Fruit fly (Drosophila melanogaster) whole organism, prepupa: ENCODE measurements around the gene ben.

Experiments used
- Blimp-1 ChIP-seq: fragments of 200-800 bp; sonication (Bioruptor generic); optimal IDR thresholded peaks from 3 replicates; lab custom pipeline; 2017; ENCODE audit warnings: missing biosample characterization, missing genetic modification characterization, mild to moderate bottlenecking, moderate library complexity, missing genetic modification reagents
- CG10631 ChIP-seq: fragments of 200-800 bp; sonication (Bioruptor generic); optimal IDR thresholded peaks from 2 replicates; lab custom pipeline; 2016; ENCODE audit warnings: missing biosample characterization, missing genetic modification characterization
- CG10669 ChIP-seq: fragments of 200-800 bp; sonication (Bioruptor generic); optimal IDR thresholded peaks from 3 replicates; lab custom pipeline; 2018; ENCODE audit warnings: missing biosample characterization, mild to moderate bottlenecking, missing genetic modification characterization, moderate library complexity
- CG11294 ChIP-seq: fragments of 200-800 bp; sonication (Bioruptor generic); IDR thresholded peaks from 2 replicates; pipeline ENCODE4 v1.3.6; 2022; ENCODE audit warnings: missing biosample characterization, missing genetic modification characterization
- CG11762 ChIP-seq: fragments of 200-800 bp; sonication (Bioruptor generic); optimal IDR thresholded peaks from 3 replicates; lab custom pipeline; 2016; ENCODE audit warnings: missing biosample characterization, missing genetic modification characterization; ENCODE audit not compliant: insufficient read depth
- CG11902 ChIP-seq: fragments of 200-800 bp; sonication (Bioruptor generic); optimal IDR thresholded peaks from 3 replicates; lab custom pipeline; 2016; ENCODE audit warnings: missing biosample characterization, missing genetic modification characterization
- CG15336 ChIP-seq: fragments of 200-800 bp; sonication (Bioruptor generic); IDR thresholded peaks from 2 replicates; pipeline ENCODE4 v1.3.6; 2022; ENCODE audit warnings: missing biosample characterization, missing genetic modification characterization
- CG1621 ChIP-seq: fragments of 200-800 bp; sonication (Bioruptor generic); optimal IDR thresholded peaks from 3 replicates; lab custom pipeline; 2018; ENCODE audit warnings: missing biosample characterization, mild to moderate bottlenecking, missing genetic modification characterization
- CG3032 ChIP-seq: fragments of 200-800 bp; optimal IDR thresholded peaks from 2 replicates; lab custom pipeline; 2019; ENCODE audit warnings: missing biosample characterization, mild to moderate bottlenecking, missing genetic modification characterization, moderate library complexity
- CG31627 ChIP-seq: fragments of 200-800 bp; sonication (Bioruptor generic); optimal IDR thresholded peaks from 3 replicates; lab custom pipeline; 2016; ENCODE audit warnings: missing biosample characterization, missing genetic modification characterization
- CG32006 ChIP-seq: fragments of 200-800 bp; sonication (Bioruptor generic); optimal IDR thresholded peaks from 3 replicates; lab custom pipeline; 2017; ENCODE audit warnings: missing biosample characterization, mild to moderate bottlenecking, missing genetic modification characterization
- CG4318 ChIP-seq: fragments of 200-800 bp; sonication (Bioruptor generic); optimal IDR thresholded peaks from 3 replicates; lab custom pipeline; 2017; ENCODE audit warnings: missing biosample characterization, mild to moderate bottlenecking, missing genetic modification characterization
- CG6163 ChIP-seq: fragments of 200-800 bp; sonication (Bioruptor generic); IDR thresholded peaks from 3 replicates; pipeline ENCODE4 v1.3.6; 2022; ENCODE audit warnings: missing biosample characterization, missing genetic modification characterization
- CG6792 ChIP-seq: fragments of 200-800 bp; sonication (Bioruptor generic); optimal IDR thresholded peaks from 3 replicates; lab custom pipeline; 2016; ENCODE audit warnings: missing biosample characterization, missing genetic modification characterization
- CG6808 ChIP-seq: fragments of 200-800 bp; sonication (Bioruptor generic); optimal IDR thresholded peaks from 3 replicates; lab custom pipeline; 2017; ENCODE audit warnings: missing biosample characterization, missing genetic modification characterization, mild to moderate bottlenecking, moderate library complexity, missing genetic modification reagents
- CG6854 ChIP-seq: fragments of 200-800 bp; sonication (Bioruptor generic); optimal IDR thresholded peaks from 2 replicates; lab custom pipeline; 2017; ENCODE audit warnings: missing biosample characterization, mild to moderate bottlenecking, missing genetic modification characterization
- CG7368 ChIP-seq: fragments of 200-800 bp; sonication (Bioruptor generic); optimal IDR thresholded peaks from 3 replicates; lab custom pipeline; 2016; ENCODE audit warnings: missing biosample characterization, missing genetic modification characterization
- CG8119 ChIP-seq: fragments of 200-800 bp; sonication (Bioruptor generic); IDR thresholded peaks from 3 replicates; pipeline ENCODE4 v1.3.6; 2022; ENCODE audit warnings: missing biosample characterization, missing genetic modification characterization
- CG8319 ChIP-seq: fragments of 200-800 bp; sonication (Bioruptor generic); optimal IDR thresholded peaks from 3 replicates; lab custom pipeline; 2016; ENCODE audit warnings: missing biosample characterization, missing genetic modification characterization
- CG8632 ChIP-seq: fragments of 200-800 bp; sonication (Bioruptor generic); optimal IDR thresholded peaks from 3 replicates; lab custom pipeline; 2016; ENCODE audit warnings: missing biosample characterization, missing genetic modification characterization
- CG9139 ChIP-seq: fragments of 200-800 bp; sonication (Bioruptor generic); optimal IDR thresholded peaks from 3 replicates; lab custom pipeline; 2017; ENCODE audit warnings: missing biosample characterization, mild to moderate bottlenecking, missing genetic modification characterization
- Eip78C ChIP-seq: fragments of 200-800 bp; sonication (Bioruptor generic); peaks from one replicate; lab custom pipeline; 2016; ENCODE audit warnings: missing biosample characterization, missing genetic modification characterization
- Eip93F ChIP-seq: fragments of 200-800 bp; sonication (Bioruptor generic); optimal IDR thresholded peaks from 2 replicates; lab custom pipeline; 2016; ENCODE audit warnings: missing biosample characterization, mild to moderate bottlenecking, missing genetic modification characterization
- Hr38 ChIP-seq: sonication (Bioruptor generic); optimal IDR thresholded peaks from 2 replicates; lab custom pipeline; 2016; ENCODE audit warnings: missing biosample characterization, missing genetic modification characterization
- Hr39 ChIP-seq: fragments of 200-800 bp; sonication (Bioruptor generic); optimal IDR thresholded peaks from 2 replicates; lab custom pipeline; 2016; ENCODE audit warnings: missing biosample characterization, missing genetic modification characterization
- Hr4 ChIP-seq: fragments of 200-800 bp; sonication (Bioruptor generic); optimal IDR thresholded peaks from 3 replicates; lab custom pipeline; 2016; ENCODE audit warnings: missing biosample characterization, missing genetic modification characterization
- Lpt ChIP-seq: fragments of 200-800 bp; sonication (Bioruptor generic); optimal IDR thresholded peaks from 3 replicates; lab custom pipeline; 2016; ENCODE audit warnings: missing biosample characterization, missing genetic modification characterization
- Met ChIP-seq: fragments of 200-800 bp; sonication (Bioruptor generic); optimal IDR thresholded peaks from 3 replicates; lab custom pipeline; 2016; ENCODE audit warnings: missing biosample characterization, missing genetic modification characterization
- OdsH ChIP-seq: fragments of 200-800 bp; sonication (Bioruptor generic); optimal IDR thresholded peaks from 3 replicates; lab custom pipeline; 2016; ENCODE audit warnings: missing biosample characterization, missing genetic modification characterization
- Smox ChIP-seq: fragments of 200-800 bp; sonication (Bioruptor generic); optimal IDR thresholded peaks from 3 replicates; lab custom pipeline; 2016; ENCODE audit warnings: missing biosample characterization, missing genetic modification characterization
- Sox102F ChIP-seq: fragments of 200-800 bp; sonication (Bioruptor generic); optimal IDR thresholded peaks from 2 replicates; lab custom pipeline; 2016; ENCODE audit warnings: missing biosample characterization, mild to moderate bottlenecking, missing genetic modification characterization
- Sox14 ChIP-seq: fragments of 200-800 bp; sonication (Bioruptor generic); optimal IDR thresholded peaks from 3 replicates; lab custom pipeline; 2016; ENCODE audit warnings: missing biosample characterization, missing genetic modification characterization
- Sox15 ChIP-seq: fragments of 200-800 bp; sonication (Bioruptor generic); optimal IDR thresholded peaks from 3 replicates; lab custom pipeline; 2016; ENCODE audit warnings: missing biosample characterization, missing genetic modification characterization
- achi ChIP-seq: fragments of 200-800 bp; sonication (Bioruptor generic); optimal IDR thresholded peaks from 3 replicates; lab custom pipeline; 2016; ENCODE audit warnings: missing biosample characterization, missing genetic modification characterization
- acj6 ChIP-seq: fragments of 200-800 bp; sonication (Bioruptor generic); optimal IDR thresholded peaks from 3 replicates; lab custom pipeline; 2016; ENCODE audit warnings: missing biosample characterization, missing genetic modification characterization
- cyc ChIP-seq: fragments of 200-800 bp; sonication (Bioruptor generic); optimal IDR thresholded peaks from 3 replicates; lab custom pipeline; 2016; ENCODE audit warnings: missing biosample characterization, missing genetic modification characterization
- dac ChIP-seq: fragments of 200-800 bp; sonication (Bioruptor generic); optimal IDR thresholded peaks from 2 replicates; lab custom pipeline; 2017; ENCODE audit warnings: missing biosample characterization, mild to moderate bottlenecking, missing genetic modification characterization
- dsx ChIP-seq: fragments of 200-800 bp; optimal IDR thresholded peaks from 3 replicates; lab custom pipeline; 2019; ENCODE audit warnings: missing biosample characterization, mild to moderate bottlenecking, missing genetic modification characterization, moderate library complexity; ENCODE audit not compliant: poor library complexity, severe bottlenecking
- eg ChIP-seq: fragments of 200-800 bp; sonication (Bioruptor generic); IDR thresholded peaks from 3 replicates; pipeline ENCODE4 v1.3.6; 2022; ENCODE audit warnings: missing biosample characterization, missing genetic modification characterization
- esn ChIP-seq: fragments of 200-800 bp; sonication (Bioruptor generic); optimal IDR thresholded peaks from 2 replicates; lab custom pipeline; 2016; ENCODE audit warnings: missing biosample characterization, mild to moderate bottlenecking, missing genetic modification characterization, moderate library complexity
- fd59A ChIP-seq: fragments of 200-800 bp; sonication (Bioruptor generic); optimal IDR thresholded peaks from 2 replicates; lab custom pipeline; 2017; ENCODE audit warnings: missing biosample characterization, mild to moderate bottlenecking, missing genetic modification characterization, missing genetic modification reagents
- fd85E ChIP-seq: fragments of 200-800 bp; sonication (Bioruptor generic); optimal IDR thresholded peaks from 3 replicates; lab custom pipeline; 2016; ENCODE audit warnings: missing biosample characterization, missing genetic modification characterization
- fkh ChIP-seq: fragments of 200-800 bp; sonication (Bioruptor generic); optimal IDR thresholded peaks from 3 replicates; lab custom pipeline; 2017; ENCODE audit warnings: missing biosample characterization, mild to moderate bottlenecking, missing genetic modification characterization, moderate library complexity
- lz ChIP-seq: fragments of 200-800 bp; sonication (Bioruptor generic); optimal IDR thresholded peaks from 3 replicates; lab custom pipeline; 2016; ENCODE audit warnings: missing biosample characterization, missing genetic modification characterization
- net ChIP-seq: fragments of 200-800 bp; sonication (Bioruptor generic); optimal IDR thresholded peaks from 3 replicates; lab custom pipeline; 2016; ENCODE audit warnings: missing biosample characterization, missing genetic modification characterization
- pdm3 ChIP-seq: fragments of 200-800 bp; sonication (Bioruptor generic); optimal IDR thresholded peaks from 3 replicates; lab custom pipeline; 2016; ENCODE audit warnings: missing biosample characterization, missing genetic modification characterization
- salr ChIP-seq, 2 experiments: fragments of 200-800 bp; sonication (Bioruptor generic); optimal IDR thresholded peaks; 3 replicates each; lab custom pipeline; 2016 to 2018; ENCODE audit warnings: missing biosample characterization in 2 of 2, missing genetic modification characterization in 2 of 2, mild to moderate bottlenecking in 1 of 2
- spab ChIP-seq: fragments of 200-800 bp; sonication (Bioruptor generic); optimal IDR thresholded peaks from 2 replicates; lab custom pipeline; 2017; ENCODE audit warnings: missing biosample characterization, mild to moderate bottlenecking, missing genetic modification characterization, missing genetic modification reagents
- ss ChIP-seq, 2 experiments: fragments of 200-800 bp; sonication (Bioruptor generic); optimal IDR thresholded peaks; 2 replicates in 1 of 2; 3 replicates in 1 of 2; lab custom pipeline; 2017 to 2018; ENCODE audit warnings: mild to moderate bottlenecking in 2 of 2, missing biosample characterization in 2 of 2, missing genetic modification characterization in 2 of 2, moderate library complexity in 1 of 2
- topi ChIP-seq: fragments of 200-800 bp; sonication (Bioruptor generic); optimal IDR thresholded peaks from 3 replicates; lab custom pipeline; 2016; ENCODE audit warnings: missing biosample characterization, missing genetic modification characterization
- vri ChIP-seq: fragments of 200-800 bp; sonication (Bioruptor generic); optimal IDR thresholded peaks from 3 replicates; lab custom pipeline; 2016; ENCODE audit warnings: missing biosample characterization, mild to moderate bottlenecking, missing genetic modification characterization

ben gene

dm6 chrX:13972402-13972994 lies 23.6 kb upstream of the ben start:
- TF ChIP-seq CG32006 (GFP tag; lab: Kevin White, UChicago): peak; percentile 69
- TF ChIP-seq CG8319: peak; percentile 14
- TF ChIP-seq fd85E (GFP tag; lab: Kevin White, UChicago): no peak
- no peak for TF ChIP-seq Hr38 (GFP tag; lab: Kevin White, UChicago)
- peak; percentile 45 for TF ChIP-seq CG8632 (GFP tag; lab: Kevin White, UChicago)
- TF ChIP-seq acj6: peak; percentile 54
- peak; percentile 59 for TF ChIP-seq OdsH (GFP tag; lab: Kevin White, UChicago)
- peak; percentile 71 for TF ChIP-seq CG15336 (GFP tag; lab: Robert Waterston, UW)
- TF ChIP-seq lz (GFP tag; lab: Kevin White, UChicago): peak; percentile 38
- TF ChIP-seq CG6808 (GFP tag; lab: Kevin White, UChicago): peak; percentile 46
- no peak for TF ChIP-seq CG6854
- TF ChIP-seq CG1621: peak; percentile 20
- TF ChIP-seq Lpt (GFP tag; lab: Kevin White, UChicago): peak; percentile 38
- peak; percentile 36 for TF ChIP-seq Smox (GFP tag; lab: Kevin White, UChicago)
- TF ChIP-seq fd59A (GFP tag; lab: Kevin White, UChicago): peak; percentile 32
- no peak for TF ChIP-seq CG11294 (GFP tag; lab: Robert Waterston, UW)
- peak; percentile 69 for TF ChIP-seq CG6163 (GFP tag; lab: Robert Waterston, UW)
- no peak for TF ChIP-seq CG7368 (GFP tag; lab: Kevin White, UChicago)
- peak; percentile 63 for TF ChIP-seq eg (GFP tag; lab: Robert Waterston, UW)
- TF ChIP-seq pdm3: peak; percentile 64
- no peak for TF ChIP-seq fkh
- TF ChIP-seq CG6792 (GFP tag; lab: Kevin White, UChicago): peak; percentile 41
- TF ChIP-seq dac (GFP tag; lab: Kevin White, UChicago): no peak
- peak; percentile 57 for TF ChIP-seq esn (GFP tag; lab: Kevin White, UChicago)
- TF ChIP-seq CG8119 (GFP tag; lab: Robert Waterston, UW): peak; percentile 64
- TF ChIP-seq ss (GFP tag; optimal IDR thresholded peaks at IDR 0.05; lab: Kevin White, UChicago): peak; percentile 18 to 63
- TF ChIP-seq salr (GFP tag; optimal IDR thresholded peaks at IDR 0.05; lab: Kevin White, UChicago): peak in 1 of 2 experiments; percentile 23
- TF ChIP-seq CG3032 (tag; lab: Kevin White, UChicago): peak; percentile 52
- TF ChIP-seq Eip78C (GFP tag; lab: Kevin White, UChicago): peak; percentile 81
- TF ChIP-seq Eip93F (GFP tag; lab: Kevin White, UChicago): no peak
- no peak for TF ChIP-seq Blimp-1 (GFP tag; lab: Kevin White, UChicago)
- peak; percentile 63 for TF ChIP-seq CG10631
- TF ChIP-seq Hr4 (GFP tag; lab: Kevin White, UChicago): peak; percentile 43
- TF ChIP-seq Sox15 (GFP tag; lab: Kevin White, UChicago): peak; percentile 3
- peak; percentile 30 for TF ChIP-seq Sox14 (GFP tag; lab: Kevin White, UChicago)
- TF ChIP-seq CG4318 (GFP tag; lab: Kevin White, UChicago): peak; percentile 28
- peak; percentile 54 for TF ChIP-seq achi (GFP tag; lab: Kevin White, UChicago)
- TF ChIP-seq CG31627 (GFP tag; lab: Kevin White, UChicago): peak; percentile 26
- TF ChIP-seq CG9139: peak; percentile 17
- TF ChIP-seq Hr39: peak; percentile 23
- TF ChIP-seq Met: peak; percentile 52
- peak; percentile 19 for TF ChIP-seq spab (GFP tag; lab: Kevin White, UChicago)
- TF ChIP-seq CG11762 (GFP tag; lab: Kevin White, UChicago): peak; percentile 27
- peak; percentile 46 for TF ChIP-seq cyc (GFP tag; lab: Kevin White, UChicago)
- peak; percentile 20 for TF ChIP-seq Sox102F (GFP tag; lab: Kevin White, UChicago)
- TF ChIP-seq topi: peak; percentile 52
- TF ChIP-seq vri (GFP tag; lab: Kevin White, UChicago): no peak
- peak; percentile 21 for TF ChIP-seq net (GFP tag; lab: Kevin White, UChicago)
- no peak for TF ChIP-seq CG11902 (GFP tag; lab: Kevin White, UChicago)
- TF ChIP-seq dsx (GFP tag; lab: Kevin White, UChicago): peak; percentile 25
- TF ChIP-seq CG10669 (GFP tag; lab: Kevin White, UChicago): peak; percentile 24
